Worm (Caenorhabditis elegans): Measurements from ENCODE around the gene nape-2.

ce11 chrIV:3694638-3695037, 44.1 kb downstream of the nape-2 start, which contains the start of the genes taf-6.2 and Y37E11AL.3:
- TF ChIP-seq nhr-12 (tag; optimal IDR thresholded peaks at IDR 0.05), result no peak
- no peak for TF ChIP-seq nhr-237 (tag; optimal IDR thresholded peaks at IDR 0.05)
- TF ChIP-seq aly-2 (tag; optimal IDR thresholded peaks at IDR 0.05), result no peak

Measured in whole organism, L1 larva.